Fruit fly (Drosophila melanogaster) whole organism: Measurements from ENCODE around the gene mid.

ENCODE experiments used
- psq ChIP-seq: fragments of >200 bp; optimal IDR thresholded peaks from 2 replicates; lab custom pipeline; 2017
- usp ChIP-seq: fragments of >200 bp; optimal IDR thresholded peaks from 2 replicates; lab custom pipeline; 2017; ENCODE audit warnings: missing biosample characterization, missing genetic modification characterization, mixed read lengths

- TF ChIP-seq psq (lab: Kevin White, UChicago) = no peak
- no peak for TF ChIP-seq usp
Measured at dm6 chr2L:5492924-5493323, 31.5 kb downstream of the mid start.
